Worm (Caenorhabditis elegans): ENCODE results near the gene pmt-2.

Gene pmt-2

ce11 chrV:4628517-4628930 lies at the start of gene pmt-2:
Gene pmt-2, plus strand, starts transcription at chrV:4628580.
- TF ChIP-seq sma-9 (GFP tag; optimal IDR thresholded peaks at IDR 0.05) = no peak
- no peak for TF ChIP-seq sma-9 (tag; optimal IDR thresholded peaks at IDR 0.05)
- TF ChIP-seq aly-2 (tag; optimal IDR thresholded peaks at IDR 0.05) = no peak
- TF ChIP-seq zag-1 (tag; optimal IDR thresholded peaks at IDR 0.05) = no peak
- TF ChIP-seq nhr-10 (tag; optimal IDR thresholded peaks at IDR 0.05) = no peak
- no peak for TF ChIP-seq ceh-82 (tag; optimal IDR thresholded peaks at IDR 0.05)
- no peak for TF ChIP-seq ZK546.5 (tag; optimal IDR thresholded peaks at IDR 0.05)
- peak; percentile 36 for TF ChIP-seq fos-1 (tag; optimal IDR thresholded peaks at IDR 0.05)
- TF ChIP-seq ztf-11 (tag; optimal IDR thresholded peaks at IDR 0.05) = no peak
- TF ChIP-seq nhr-23 (tag; optimal IDR thresholded peaks at IDR 0.05) = peak; percentile 61
- TF ChIP-seq mab-5 (tag; optimal IDR thresholded peaks at IDR 0.05) = no peak
- no peak for TF ChIP-seq nhr-77 (tag; optimal IDR thresholded peaks at IDR 0.05)
- TF ChIP-seq alr-1 (tag; optimal IDR thresholded peaks at IDR 0.05) = no peak
- no peak for TF ChIP-seq ztf-1 (GFP tag; conservative IDR thresholded peaks at IDR 0.05)
- no peak for TF ChIP-seq lsy-2 (tag; optimal IDR thresholded peaks at IDR 0.05)
- peak; percentile 28 for TF ChIP-seq nhr-21 (tag; optimal IDR thresholded peaks at IDR 0.05)
- no peak for TF ChIP-seq Y55F3AM.14 (GFP tag; optimal IDR thresholded peaks at IDR 0.05)
- TF ChIP-seq peb-1 (tag; optimal IDR thresholded peaks at IDR 0.05) = no peak
- TF ChIP-seq elt-3 (tag; optimal IDR thresholded peaks at IDR 0.05) = no peak
- TF ChIP-seq lin-39 (tag; optimal IDR thresholded peaks at IDR 0.05) = no peak
- TF ChIP-seq nhr-237 (tag; optimal IDR thresholded peaks at IDR 0.05) = no peak
- TF ChIP-seq lin-11 (tag; optimal IDR thresholded peaks at IDR 0.05) = no peak
- no peak for TF ChIP-seq unc-62 (GFP tag; optimal IDR thresholded peaks at IDR 0.05)
- peak; percentile 44 for TF ChIP-seq crh-2 (tag; optimal IDR thresholded peaks at IDR 0.05)
- TF ChIP-seq dmd-4 (tag; optimal IDR thresholded peaks at IDR 0.05) = no peak
- peak; percentile 18 for TF ChIP-seq nhr-129 (tag; optimal IDR thresholded peaks at IDR 0.05)
- TF ChIP-seq ceh-16 (tag; optimal IDR thresholded peaks at IDR 0.05) = peak; percentile 92
- no peak for TF ChIP-seq skn-1 (tag; optimal IDR thresholded peaks at IDR 0.05)
- no peak for TF ChIP-seq nhr-12 (tag; optimal IDR thresholded peaks at IDR 0.05)
- no peak for TF ChIP-seq F13H6.1 (tag; optimal IDR thresholded peaks at IDR 0.05)
- peak; percentile 64 for TF ChIP-seq sma-3 (GFP tag; optimal IDR thresholded peaks at IDR 0.05)
- peak; percentile 78 for TF ChIP-seq blmp-1 (tag; optimal IDR thresholded peaks at IDR 0.05; ENCODE audit: insufficient read depth)
- TF ChIP-seq lin-13 (GFP tag; optimal IDR thresholded peaks at IDR 0.05) = no peak
- no peak for TF ChIP-seq sem-4 (tag; optimal IDR thresholded peaks at IDR 0.05)
- TF ChIP-seq nhr-25 (tag; optimal IDR thresholded peaks at IDR 0.05) = peak; percentile 59
- no peak for TF ChIP-seq snpc-4 (tag; optimal IDR thresholded peaks at IDR 0.05)
- TF ChIP-seq egl-27 (tag; optimal IDR thresholded peaks at IDR 0.05) = peak; percentile 45
- no peak for TF ChIP-seq ztf-4 (tag; optimal IDR thresholded peaks at IDR 0.05)
- TF ChIP-seq mdl-1 (tag; optimal IDR thresholded peaks at IDR 0.05) = no peak
- no peak for TF ChIP-seq R02D3.7 (tag; optimal IDR thresholded peaks at IDR 0.05)
- no peak for TF ChIP-seq ama-1 (optimal IDR thresholded peaks at IDR 0.05)
- TF ChIP-seq C34F6.9 (tag; optimal IDR thresholded peaks at IDR 0.05) = no peak
- no peak for TF ChIP-seq nhr-6 (tag; optimal IDR thresholded peaks at IDR 0.05)
- TF ChIP-seq unc-39 (tag; optimal IDR thresholded peaks at IDR 0.05) = no peak
- no peak for TF ChIP-seq nhr-11 (tag; optimal IDR thresholded peaks at IDR 0.05)
- TF ChIP-seq elt-1 (tag; optimal IDR thresholded peaks at IDR 0.05) = peak; percentile 70
- no peak for TF ChIP-seq unc-55 (GFP tag; optimal IDR thresholded peaks at IDR 0.05)
- TF ChIP-seq gmeb-1 (tag; optimal IDR thresholded peaks at IDR 0.05) = no peak
- no peak for TF ChIP-seq mbf-1 (tag; optimal IDR thresholded peaks at IDR 0.05)

All from whole organism, L2 larva.